Fruit fly (Drosophila melanogaster): Measurements from ENCODE around the gene CG13833.
A peak's percentile ranks its signal among the peaks of the same experiment; 100 is the strongest.

CG13833 gene

DNA sequence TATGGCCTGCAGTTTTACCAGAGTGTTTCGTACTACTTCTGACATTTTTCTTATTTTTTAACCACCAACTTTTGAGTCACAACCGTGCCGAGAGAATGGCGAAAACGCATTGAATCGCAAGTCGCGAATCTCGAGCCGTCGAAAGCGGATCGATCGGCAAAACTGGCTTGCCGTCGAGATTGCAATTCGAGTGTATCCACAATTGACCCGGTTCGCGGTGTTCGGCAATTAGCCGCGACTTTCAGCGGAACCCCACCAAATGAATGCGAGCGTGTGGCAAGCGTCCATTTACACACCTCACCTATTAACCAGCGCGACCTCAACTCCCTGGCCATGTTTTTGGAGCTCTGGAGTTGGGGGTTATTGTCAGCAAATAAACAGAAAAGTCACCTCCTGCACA is at the start of gene CG13833:
Gene CG13833, minus strand, starts transcription at position 101 of the 400 bp plus-strand sequence.
- TF ChIP-seq CG9948 (tag; optimal IDR thresholded peaks at IDR 0.05), result no peak
- TF ChIP-seq fd96Ca (GFP tag; IDR thresholded peaks at IDR 0.05), result 0 out of 3 replicates have a peak, but pooled peaks have one; percentile 44
- 0 out of 3 replicates have a peak, but pooled peaks have one; percentile 34 for TF ChIP-seq CG4496 (GFP tag; IDR thresholded peaks at IDR 0.05)

dm6 chr3R:23081265-23081664 is 45.9 kb upstream of the CG13833 start:
- TF ChIP-seq rn (GFP tag; IDR thresholded peaks at IDR 0.05) (no peak), CG9948 (tag; optimal IDR thresholded peaks at IDR 0.05) (no peak), CG34367 (tag; optimal IDR thresholded peaks at IDR 0.05) (no peak), CG14655 (GFP tag; optimal IDR thresholded peaks at IDR 0.05) (no peak), Ets98B (GFP tag; IDR thresholded peaks at IDR 0.05) (no peak), CG8301 (tag; optimal IDR thresholded peaks at IDR 0.05) (no peak), CG8159 (tag; optimal IDR thresholded peaks at IDR 0.05) (no peak), Pif1A (GFP tag; optimal IDR thresholded peaks at IDR 0.05) (no peak), CG32121 (GFP tag; IDR thresholded peaks at IDR 0.05) (no peak), CG4496 (GFP tag; IDR thresholded peaks at IDR 0.05) (no peak), EcR (GFP tag; optimal IDR thresholded peaks at IDR 0.05) (no peak), gl (tag; optimal IDR thresholded peaks at IDR 0.05) (no peak), CG12605 (GFP tag; IDR thresholded peaks at IDR 0.05) (no peak), Pif1B (GFP tag; optimal IDR thresholded peaks at IDR 0.05) (no peak), D1 (tag; optimal IDR thresholded peaks at IDR 0.05) (no peak), CG10348 (GFP tag; IDR thresholded peaks at IDR 0.05) (no peak), CG13204 (GFP tag; optimal IDR thresholded peaks at IDR 0.05) (no peak), CG17806 (tag; optimal IDR thresholded peaks at IDR 0.05) (no peak), Snoo (tag; optimal IDR thresholded peaks at IDR 0.05) (no peak)

DNA sequence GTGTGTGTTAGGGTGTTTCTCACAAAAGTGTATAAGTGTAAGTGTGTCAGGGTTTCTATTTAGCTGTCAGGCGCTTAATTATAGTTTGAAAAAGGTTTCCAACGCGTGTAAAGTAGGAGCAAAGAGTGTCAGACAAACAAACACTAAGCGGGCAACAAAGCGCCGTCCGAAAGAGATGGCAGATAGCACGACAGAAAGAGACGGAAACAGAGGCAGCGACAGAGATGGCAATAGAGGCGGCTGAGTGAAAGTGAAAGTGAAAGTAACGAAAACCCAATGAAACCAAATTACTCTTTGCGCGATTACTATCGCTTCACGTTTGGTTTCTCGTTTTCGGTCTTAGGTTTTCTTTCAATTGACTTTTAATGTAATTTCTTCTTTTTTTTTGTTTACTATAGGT is 39.1 kb upstream of the CG13833 start:
- TF ChIP-seq CG10348 (GFP tag; IDR thresholded peaks at IDR 0.05) (no peak), CG14655 (GFP tag; optimal IDR thresholded peaks at IDR 0.05) (no peak), fd96Ca (GFP tag; IDR thresholded peaks at IDR 0.05) (no peak), CG12605 (GFP tag; IDR thresholded peaks at IDR 0.05) (no peak), Pif1A (GFP tag; optimal IDR thresholded peaks at IDR 0.05) (no peak), rn (GFP tag; IDR thresholded peaks at IDR 0.05) (no peak), gl (tag; optimal IDR thresholded peaks at IDR 0.05) (no peak)

DNA sequence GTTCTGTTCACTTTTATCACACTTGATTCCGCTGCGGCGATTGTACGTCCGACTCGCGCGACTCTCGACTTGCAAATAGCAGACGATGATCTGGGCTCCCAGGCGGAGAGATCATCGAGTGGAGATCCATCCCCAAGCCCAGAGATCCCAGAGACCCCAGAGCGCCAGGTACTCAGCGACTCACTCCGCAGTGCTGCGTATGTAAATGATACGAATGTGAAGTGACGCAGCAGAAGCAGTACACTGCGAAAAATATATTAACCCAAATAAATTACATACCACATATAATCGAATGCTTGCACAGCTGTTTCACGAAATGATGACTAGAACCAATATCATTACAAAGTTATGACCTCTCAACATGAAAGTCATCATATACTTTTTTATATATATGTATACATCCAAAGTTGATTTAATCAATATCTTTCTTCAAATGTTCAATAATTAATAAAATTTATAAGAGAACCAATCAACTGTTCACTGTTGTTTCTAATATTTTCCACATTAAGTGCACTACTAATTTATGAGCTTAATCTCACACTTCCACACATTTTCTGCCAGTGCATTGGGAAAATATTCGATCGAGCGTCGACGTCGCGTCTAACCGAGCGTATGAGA is 32.0 kb upstream of the CG13833 start, which contains the start of gene CG17111:
Gene CG17111, minus strand, starts transcription at position 51 of the 618 bp plus-strand sequence.
- no peak for TF ChIP-seq CG32121 (GFP tag; IDR thresholded peaks at IDR 0.05)
- TF ChIP-seq CG15710 (tag; optimal IDR thresholded peaks at IDR 0.05), result no peak
- TF ChIP-seq rn (GFP tag; IDR thresholded peaks at IDR 0.05), result no peak
- TF ChIP-seq EcR (GFP tag; optimal IDR thresholded peaks at IDR 0.05), result no peak
- TF ChIP-seq Snoo (tag; optimal IDR thresholded peaks at IDR 0.05), result no peak
- TF ChIP-seq Pif1A (GFP tag; optimal IDR thresholded peaks at IDR 0.05), result no peak
- no peak for TF ChIP-seq CG34367 (tag; optimal IDR thresholded peaks at IDR 0.05)
- TF ChIP-seq CG8301 (tag; optimal IDR thresholded peaks at IDR 0.05), result no peak
- no peak for TF ChIP-seq Pif1B (GFP tag; optimal IDR thresholded peaks at IDR 0.05)
- no peak for TF ChIP-seq CG14655 (GFP tag; optimal IDR thresholded peaks at IDR 0.05)
- TF ChIP-seq D1 (tag; optimal IDR thresholded peaks at IDR 0.05), result no peak
- TF ChIP-seq CG10348 (GFP tag; IDR thresholded peaks at IDR 0.05), result no peak
- TF ChIP-seq CG12605 (GFP tag; IDR thresholded peaks at IDR 0.05), result no peak
- TF ChIP-seq CG9948 (tag; optimal IDR thresholded peaks at IDR 0.05), result no peak

DNA sequence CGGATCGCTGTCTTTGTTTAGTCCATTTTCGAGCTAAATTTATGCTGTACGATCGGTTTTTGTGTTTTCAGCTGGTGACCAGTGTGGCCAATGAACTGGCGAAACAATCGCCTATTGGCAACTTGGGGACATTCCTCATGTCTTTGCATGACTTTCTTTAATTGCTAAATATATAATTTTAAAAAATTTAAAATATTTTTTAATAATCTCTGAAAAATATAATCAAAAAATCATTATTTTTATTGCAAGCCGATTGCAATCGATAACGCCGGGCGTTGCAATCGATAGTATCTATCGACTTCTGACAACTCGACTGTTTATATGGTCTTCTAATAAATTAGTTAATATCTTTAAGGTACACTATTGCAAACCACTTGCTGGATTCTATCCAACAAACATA is 25.8 kb upstream of the CG13833 start, which contains the start of the genes sav and Ublcp1:
Gene sav, minus strand, starts transcription at position 96 of the 400 bp plus-strand sequence.
Gene Ublcp1, plus strand, starts transcription at position 285 of the 400 bp plus-strand sequence.
- no peak for TF ChIP-seq rn (GFP tag; IDR thresholded peaks at IDR 0.05)

dm6 chr3R:23060166-23060565 is 24.8 kb upstream of the CG13833 start:
- TF ChIP-seq fd96Ca (GFP tag; IDR thresholded peaks at IDR 0.05) (no peak), CG34367 (tag; optimal IDR thresholded peaks at IDR 0.05) (no peak), CG8301 (tag; optimal IDR thresholded peaks at IDR 0.05) (no peak), gl (tag; optimal IDR thresholded peaks at IDR 0.05) (no peak), CG9948 (tag; optimal IDR thresholded peaks at IDR 0.05) (no peak), CG32121 (GFP tag; IDR thresholded peaks at IDR 0.05) (no peak), CG17806 (tag; optimal IDR thresholded peaks at IDR 0.05) (no peak), CG12605 (GFP tag; IDR thresholded peaks at IDR 0.05) (no peak), CG14655 (GFP tag; optimal IDR thresholded peaks at IDR 0.05) (no peak), CG4496 (GFP tag; IDR thresholded peaks at IDR 0.05) (no peak), EcR (GFP tag; optimal IDR thresholded peaks at IDR 0.05) (no peak)

- TF ChIP-seq CG14655 (GFP tag; optimal IDR thresholded peaks at IDR 0.05) (no peak), CG8159 (tag; optimal IDR thresholded peaks at IDR 0.05) (no peak), Pif1B (GFP tag; optimal IDR thresholded peaks at IDR 0.05) (no peak), CG12605 (GFP tag; IDR thresholded peaks at IDR 0.05) (no peak), CG15710 (tag; optimal IDR thresholded peaks at IDR 0.05) (no peak), Ets98B (GFP tag; IDR thresholded peaks at IDR 0.05) (no peak), CG34367 (tag; optimal IDR thresholded peaks at IDR 0.05) (no peak), CG10348 (GFP tag; IDR thresholded peaks at IDR 0.05) (no peak), fd96Ca (GFP tag; IDR thresholded peaks at IDR 0.05) (no peak), rn (GFP tag; IDR thresholded peaks at IDR 0.05) (no peak), CG8301 (tag; optimal IDR thresholded peaks at IDR 0.05) (no peak)
These were observed 23.5 kb upstream of the CG13833 start, which contains the start of gene Ctns for dm6 chr3R:23058858-23059257. Gene Ctns (minus strand): TSS chr3R:23058958.
